Fruit fly (Drosophila melanogaster): Measurements from ENCODE around the gene Karybeta3.

The Karybeta3 gene

dm6 chr3R:4649126-4649811 is at the start of gene Karybeta3:
TSS of gene Karybeta3 (plus strand) at chr3R:4649176.
- TF ChIP-seq psq (optimal IDR thresholded peaks at IDR 0.05) (no peak), Dll (optimal IDR thresholded peaks at IDR 0.05) (no peak), usp (GFP tag; optimal IDR thresholded peaks at IDR 0.05) (no peak), CG8478 (optimal IDR thresholded peaks at IDR 0.05) (no peak), EcR (GFP tag; optimal IDR thresholded peaks at IDR 0.05) (no peak)

- TF ChIP-seq psq (optimal IDR thresholded peaks at IDR 0.05) (no peak), CG8478 (optimal IDR thresholded peaks at IDR 0.05) (no peak), EcR (GFP tag; optimal IDR thresholded peaks at IDR 0.05) (no peak), Dll (optimal IDR thresholded peaks at IDR 0.05) (no peak), pan (optimal IDR thresholded peaks at IDR 0.05) (no peak), usp (GFP tag; optimal IDR thresholded peaks at IDR 0.05) (no peak)
These were observed 49.4 kb upstream of the Karybeta3 start for dm6 chr3R:4599624-4600023.

- TF ChIP-seq pan (optimal IDR thresholded peaks at IDR 0.05) = no peak
- TF ChIP-seq CG8478 (optimal IDR thresholded peaks at IDR 0.05) = no peak
- TF ChIP-seq usp (GFP tag; optimal IDR thresholded peaks at IDR 0.05) = no peak
- no peak for TF ChIP-seq EcR (GFP tag; optimal IDR thresholded peaks at IDR 0.05)
- no peak for TF ChIP-seq psq (optimal IDR thresholded peaks at IDR 0.05)
- no peak for TF ChIP-seq Dll (optimal IDR thresholded peaks at IDR 0.05)
These were observed 47.0 kb upstream of the Karybeta3 start for dm6 chr3R:4601887-4602531.

- TF ChIP-seq CG8478 (optimal IDR thresholded peaks at IDR 0.05) = no peak
- TF ChIP-seq EcR (GFP tag; optimal IDR thresholded peaks at IDR 0.05) = no peak
- no peak for TF ChIP-seq psq (optimal IDR thresholded peaks at IDR 0.05)
- TF ChIP-seq usp (GFP tag; optimal IDR thresholded peaks at IDR 0.05) = no peak
- TF ChIP-seq Dll (optimal IDR thresholded peaks at IDR 0.05) = no peak
- TF ChIP-seq pan (optimal IDR thresholded peaks at IDR 0.05) = no peak
These were observed 36.4 kb upstream of the Karybeta3 start, which contains the start of gene 5-HT2A for dm6 chr3R:4612570-4612969. TSS of gene 5-HT2A (plus strand) at chr3R:4612870.

dm6 chr3R:4616130-4616529 is 32.8 kb upstream of the Karybeta3 start:
- TF ChIP-seq Dll (optimal IDR thresholded peaks at IDR 0.05) (no peak), usp (GFP tag; optimal IDR thresholded peaks at IDR 0.05) (no peak), psq (optimal IDR thresholded peaks at IDR 0.05) (no peak), EcR (GFP tag; optimal IDR thresholded peaks at IDR 0.05) (no peak), CG8478 (optimal IDR thresholded peaks at IDR 0.05) (no peak), pan (optimal IDR thresholded peaks at IDR 0.05) (no peak)

dm6 chr3R:4632639-4633038 is 16.3 kb upstream of the Karybeta3 start:
- TF ChIP-seq CG8478 (optimal IDR thresholded peaks at IDR 0.05) = no peak
- no peak for TF ChIP-seq psq (optimal IDR thresholded peaks at IDR 0.05)
- no peak for TF ChIP-seq usp (GFP tag; optimal IDR thresholded peaks at IDR 0.05)
- no peak for TF ChIP-seq pan (optimal IDR thresholded peaks at IDR 0.05)
- TF ChIP-seq EcR (GFP tag; optimal IDR thresholded peaks at IDR 0.05) = no peak
- TF ChIP-seq Dll (optimal IDR thresholded peaks at IDR 0.05) = no peak

- TF ChIP-seq EcR (GFP tag; optimal IDR thresholded peaks at IDR 0.05) = no peak
- no peak for TF ChIP-seq Dll (optimal IDR thresholded peaks at IDR 0.05)
- no peak for TF ChIP-seq pan (optimal IDR thresholded peaks at IDR 0.05)
- no peak for TF ChIP-seq psq (optimal IDR thresholded peaks at IDR 0.05)
- TF ChIP-seq usp (GFP tag; optimal IDR thresholded peaks at IDR 0.05) = no peak
- TF ChIP-seq CG8478 (optimal IDR thresholded peaks at IDR 0.05) = no peak
These were observed 14.6 kb upstream of the Karybeta3 start for dm6 chr3R:4634337-4634914.

- TF ChIP-seq EcR (GFP tag; optimal IDR thresholded peaks at IDR 0.05) (no peak), psq (optimal IDR thresholded peaks at IDR 0.05) (no peak), usp (GFP tag; optimal IDR thresholded peaks at IDR 0.05) (no peak), CG8478 (optimal IDR thresholded peaks at IDR 0.05) (no peak), pan (optimal IDR thresholded peaks at IDR 0.05) (no peak), Dll (optimal IDR thresholded peaks at IDR 0.05) (no peak)
These were observed 8.3 kb upstream of the Karybeta3 start for dm6 chr3R:4640546-4641253.

- TF ChIP-seq usp (GFP tag; optimal IDR thresholded peaks at IDR 0.05) = no peak
- TF ChIP-seq psq (optimal IDR thresholded peaks at IDR 0.05) = no peak
- TF ChIP-seq EcR (GFP tag; optimal IDR thresholded peaks at IDR 0.05) = no peak
- TF ChIP-seq pan (optimal IDR thresholded peaks at IDR 0.05) = no peak
These were observed 7.8 kb upstream of the Karybeta3 start for dm6 chr3R:4641254-4641573.

- no peak for TF ChIP-seq psq (optimal IDR thresholded peaks at IDR 0.05)
- TF ChIP-seq pan (optimal IDR thresholded peaks at IDR 0.05) = no peak
- no peak for TF ChIP-seq EcR (GFP tag; optimal IDR thresholded peaks at IDR 0.05)
- no peak for TF ChIP-seq Dll (optimal IDR thresholded peaks at IDR 0.05)
- no peak for TF ChIP-seq usp (GFP tag; optimal IDR thresholded peaks at IDR 0.05)
These were observed 7.3 kb upstream of the Karybeta3 start, which contains the start of the genes CG9775, MED31 and slx1 for dm6 chr3R:4641616-4642102. TSS of gene CG9775 (minus strand) at chr3R:4641838. TSS of gene MED31 (plus strand) at chr3R:4641963. TSS of gene slx1 (plus strand) at chr3R:4641963.

- TF ChIP-seq Dll (optimal IDR thresholded peaks at IDR 0.05) = no peak
- TF ChIP-seq usp (GFP tag; optimal IDR thresholded peaks at IDR 0.05) = no peak
- no peak for TF ChIP-seq EcR (GFP tag; optimal IDR thresholded peaks at IDR 0.05)
- TF ChIP-seq psq (optimal IDR thresholded peaks at IDR 0.05) = no peak
- TF ChIP-seq CG8478 (optimal IDR thresholded peaks at IDR 0.05) = no peak
- no peak for TF ChIP-seq pan (optimal IDR thresholded peaks at IDR 0.05)
These were observed 3.4 kb upstream of the Karybeta3 start, which contains the start of the genes Dlip2 and rpk for dm6 chr3R:4645457-4646082. TSS of gene Dlip2 (minus strand) at chr3R:4645655. TSS of gene rpk (plus strand) at chr3R:4645981.

All from whole organism.